Worm (Caenorhabditis elegans): ENCODE results near the gene B0336.12.

B0336.12 gene

ce11 chrIII:5710045-5710444 is at the start of gene B0336.12:
TSS of gene B0336.12 (minus strand) at chrIII:5710145.
- TF ChIP-seq dsc-1 (tag; optimal IDR thresholded peaks at IDR 0.05) (peak; percentile 82), fos-1 (tag; optimal IDR thresholded peaks at IDR 0.05) (no peak), snpc-4 (tag; optimal IDR thresholded peaks at IDR 0.05) (no peak), alr-1 (tag; optimal IDR thresholded peaks at IDR 0.05; ENCODE audit: borderline replicate concordance) (no peak), lir-3 (tag; optimal IDR thresholded peaks at IDR 0.05; ENCODE audit: poor library complexity) (no peak), isw-1 (GFP tag; IDR thresholded peaks at IDR 0.05) (no peak), lin-15B (tag; optimal IDR thresholded peaks at IDR 0.05) (no peak), elt-3 (tag; optimal IDR thresholded peaks at IDR 0.05) (no peak), ceh-8 (GFP tag; optimal IDR thresholded peaks at IDR 0.05) (no peak), hlh-17 (GFP tag; optimal IDR thresholded peaks at IDR 0.05; ENCODE audit: borderline replicate concordance) (no peak), sup-37 (GFP tag; optimal IDR thresholded peaks at IDR 0.05) (no peak), fkh-4 (tag; optimal IDR thresholded peaks at IDR 0.05; ENCODE audit: borderline replicate concordance) (peak; percentile 41), tlp-1 (tag; optimal IDR thresholded peaks at IDR 0.05) (no peak), nhr-12 (tag; optimal IDR thresholded peaks at IDR 0.05) (no peak), unc-62 (GFP tag; optimal IDR thresholded peaks at IDR 0.05) (no peak)

ce11 chrIII:5758519-5759099 is 48.7 kb upstream of the B0336.12 start:
- TF ChIP-seq pqm-1 (tag; optimal IDR thresholded peaks at IDR 0.05) (no peak), snpc-4 (tag; optimal IDR thresholded peaks at IDR 0.05) (no peak), dpl-1 (GFP tag; optimal IDR thresholded peaks at IDR 0.05) (peak in 1 of 3 experiments; percentile 35), lir-3 (tag; optimal IDR thresholded peaks at IDR 0.05; ENCODE audit: poor library complexity) (peak; percentile 29), mdl-1 (tag; optimal IDR thresholded peaks at IDR 0.05) (no peak), nhr-237 (tag; optimal IDR thresholded peaks at IDR 0.05) (no peak), nhr-12 (tag; optimal IDR thresholded peaks at IDR 0.05) (no peak), hpl-2 (GFP tag; optimal IDR thresholded peaks at IDR 0.05) (no peak), irx-1 (tag; optimal IDR thresholded peaks at IDR 0.05) (peak; percentile 52), xbp-1 (tag; optimal IDR thresholded peaks at IDR 0.05) (peak; percentile 60), alr-1 (tag; optimal IDR thresholded peaks at IDR 0.05; ENCODE audit: borderline replicate concordance) (no peak), pax-3 (tag; optimal IDR thresholded peaks at IDR 0.05) (peak; percentile 63), mep-1 (tag; optimal IDR thresholded peaks at IDR 0.05) (peak; percentile 62), lin-35 (GFP tag; optimal IDR thresholded peaks at IDR 0.05) (peak in 1 of 2 experiments; percentile 35), fkh-4 (tag; optimal IDR thresholded peaks at IDR 0.05; ENCODE audit: borderline replicate concordance) (no peak), mef-2 (tag; optimal IDR thresholded peaks at IDR 0.05) (peak; percentile 74), nhr-11 (tag; optimal IDR thresholded peaks at IDR 0.05) (peak; percentile 40), ztf-11 (tag; optimal IDR thresholded peaks at IDR 0.05) (peak in 1 of 2 experiments; percentile 19), fos-1 (tag; optimal IDR thresholded peaks at IDR 0.05) (peak; percentile 57), ceh-90 (tag; optimal IDR thresholded peaks at IDR 0.05) (no peak), ztf-4 (tag; optimal IDR thresholded peaks at IDR 0.05) (peak; percentile 65), rnt-1 (tag; optimal IDR thresholded peaks at IDR 0.05) (no peak), ces-1 (GFP tag; optimal IDR thresholded peaks at IDR 0.05) (no peak), ceh-8 (GFP tag; optimal IDR thresholded peaks at IDR 0.05) (no peak), blmp-1 (tag; optimal IDR thresholded peaks at IDR 0.05) (no peak), ceh-82 (tag; optimal IDR thresholded peaks at IDR 0.05) (peak; percentile 24 to 43 (median 24)), efl-3 (GFP tag; optimal IDR thresholded peaks at IDR 0.05) (no peak), nhr-90 (tag; optimal IDR thresholded peaks at IDR 0.05; ENCODE audit: poor library complexity) (no peak), unc-86 (tag; optimal IDR thresholded peaks at IDR 0.05) (peak; percentile 81), swsn-7 (tag; optimal IDR thresholded peaks at IDR 0.05) (peak; percentile 77), nhr-71 (tag; optimal IDR thresholded peaks at IDR 0.05) (peak; percentile 91), hlh-4 (tag; optimal IDR thresholded peaks at IDR 0.05) (no peak), nhr-85 (tag) (no peak), ama-1 (optimal IDR thresholded peaks at IDR 0.05) (no peak), isw-1 (GFP tag; IDR thresholded peaks at IDR 0.05) (peak; percentile 19; the same call in 1 of the 2 replicates), ceh-63 (GFP tag; optimal IDR thresholded peaks at IDR 0.05) (peak; percentile 57), vab-15 (tag; optimal IDR thresholded peaks at IDR 0.05) (no peak), aha-1 (tag; optimal IDR thresholded peaks at IDR 0.05) (no peak), nhr-47 (tag; optimal IDR thresholded peaks at IDR 0.05) (peak; percentile 82), egl-13 (tag; optimal IDR thresholded peaks at IDR 0.05) (peak; percentile 78), fkh-8 (tag; optimal IDR thresholded peaks at IDR 0.05) (peak; percentile 97), aly-2 (tag; optimal IDR thresholded peaks at IDR 0.05) (no peak)

Measured in whole organism, L1 larva.